Worm (Caenorhabditis elegans): ENCODE measurements around the gene gbb-2.

- TF ChIP-seq unc-62 (GFP tag; optimal IDR thresholded peaks at IDR 0.05) (no peak), nhr-237 (tag; optimal IDR thresholded peaks at IDR 0.05) (no peak), skn-1 (tag; optimal IDR thresholded peaks at IDR 0.05) (no peak), snpc-4 (tag; optimal IDR thresholded peaks at IDR 0.05) (peak; percentile 77), pqm-1 (tag; optimal IDR thresholded peaks at IDR 0.05) (no peak), ceh-82 (tag; optimal IDR thresholded peaks at IDR 0.05) (no peak), ceh-16 (tag; optimal IDR thresholded peaks at IDR 0.05) (no peak), nhr-25 (tag; optimal IDR thresholded peaks at IDR 0.05) (no peak), tbx-2 (tag; optimal IDR thresholded peaks at IDR 0.05) (no peak), ama-1 (optimal IDR thresholded peaks at IDR 0.05) (no peak), ztf-11 (tag; optimal IDR thresholded peaks at IDR 0.05) (no peak), ceh-28 (tag; optimal IDR thresholded peaks at IDR 0.05) (no peak), zag-1 (tag; optimal IDR thresholded peaks at IDR 0.05) (no peak)
These were observed 32.1 kb upstream of the gbb-2 start for ce11 chrIV:4538672-4539071.
